Fruit fly (Drosophila melanogaster): Measurements from ENCODE around the gene CG33710.

dm6 chr3L:19945469-19945868 lies 7.1 kb downstream of the CG33710 start:
- TF ChIP-seq ovo (GFP tag; optimal IDR thresholded peaks at IDR 0.05) (no peak), kay (GFP tag; ENCODE audit: borderline replicate concordance) (no peak), CG11617 (GFP tag; optimal IDR thresholded peaks at IDR 0.05) (no peak), bab1 (GFP tag; optimal IDR thresholded peaks at IDR 0.05) (no peak), toe (GFP tag; optimal IDR thresholded peaks at IDR 0.05) (no peak), Clk (GFP tag; optimal IDR thresholded peaks at IDR 0.05) (no peak), CG33017 (tag; optimal IDR thresholded peaks at IDR 0.05) (no peak), Mnt (GFP tag; optimal IDR thresholded peaks at IDR 0.05) (no peak), CG12768 (GFP tag; optimal IDR thresholded peaks at IDR 0.05) (no peak), CG14711 (tag; optimal IDR thresholded peaks at IDR 0.05) (no peak), cnc (optimal IDR thresholded peaks at IDR 0.05) (no peak), pad (GFP tag; optimal IDR thresholded peaks at IDR 0.05) (no peak)
